Worm (Caenorhabditis elegans): ENCODE results near the gene C34D10.1.

DNA sequence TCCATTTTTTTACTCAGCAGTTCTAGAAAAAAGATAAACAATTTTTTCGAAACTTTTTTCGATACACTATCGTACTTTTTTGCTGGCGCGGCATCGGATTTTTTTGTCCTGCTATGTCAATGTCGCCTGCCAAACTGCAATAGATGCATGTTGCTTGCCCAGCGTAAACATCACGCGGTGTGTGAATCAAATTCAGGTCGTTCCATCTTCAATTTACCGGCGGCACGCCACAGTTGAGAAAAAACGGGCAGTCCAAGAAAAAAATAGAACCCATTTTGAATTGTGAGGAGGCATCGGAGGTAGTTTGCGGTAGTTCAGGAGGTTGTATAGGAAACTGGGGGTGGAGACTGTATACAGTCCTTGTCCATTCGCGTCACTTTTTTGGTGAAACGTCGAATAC is 10.8 kb upstream of the C34D10.1 start:
- TF ChIP-seq him-1 (tag; optimal IDR thresholded peaks at IDR 0.05) = no peak
- no peak for TF ChIP-seq W03F9.2 (tag; optimal IDR thresholded peaks at IDR 0.05)
- peak; percentile 2 for TF ChIP-seq dao-5 (tag; optimal IDR thresholded peaks at IDR 0.05)
